Worm (Caenorhabditis elegans) whole organism, midembryonic: ENCODE data around the gene nspc-14.

Source experiments
- T22C8.4 ChIP-seq: fragments of 200-800 bp; sonication (Bioruptor generic); IDR thresholded peaks from 2 replicates; pipeline ENCODE4 v1.3.6; 2022; ENCODE audit warnings: missing genetic modification characterization, missing compliant biosample characterization
- flt-1 ChIP-seq: fragments of 200-800 bp; sonication (Bioruptor generic); IDR thresholded peaks from 2 replicates; pipeline ENCODE4 v1.3.6; 2022; ENCODE audit warnings: missing genetic modification characterization, missing compliant biosample characterization
- med-1 ChIP-seq: sonication (generic microtip); optimal IDR thresholded peaks from 2 replicates; lab custom pipeline; 2017; ENCODE audit warnings: missing genetic modification characterization, mild to moderate bottlenecking, missing compliant biosample characterization, antibody characterized with exemption, missing genetic modification reagents; ENCODE audit not compliant: insufficient read depth
- ztf-29 ChIP-seq: fragments of 200-800 bp; sonication (Bioruptor generic); IDR thresholded peaks from 2 replicates; pipeline ENCODE4 v1.3.6; 2022; ENCODE audit warnings: missing genetic modification reagents, missing genetic modification characterization, missing compliant biosample characterization

DNA sequence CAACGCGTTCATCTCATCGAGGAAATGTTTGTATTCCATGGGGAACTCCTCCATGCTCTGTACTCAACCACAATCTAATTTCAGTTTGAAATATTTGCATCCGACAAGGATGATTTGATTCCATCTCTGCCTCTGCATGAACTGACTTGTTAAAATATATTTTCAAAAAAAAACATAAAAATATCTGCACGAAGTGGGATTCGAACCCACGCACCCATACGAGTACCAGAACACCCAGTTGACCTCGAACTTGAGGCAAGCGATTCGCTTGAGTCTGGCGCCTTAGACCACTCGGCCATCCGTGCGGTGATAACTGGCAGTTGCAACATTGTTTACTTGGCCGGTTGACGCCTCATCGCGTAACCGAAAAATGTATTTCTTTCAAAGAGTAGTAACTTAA, 11.0 kb downstream of the nspc-14 start:
- no peak for TF ChIP-seq flt-1 (GFP tag; lab: Robert Waterston, UW)
- 0 out of 2 replicates have a peak, but pooled peaks have one; percentile 31 for TF ChIP-seq ztf-29
- TF ChIP-seq med-1 (GFP tag; lab: Kevin White, UChicago), result no peak
- 0 out of 2 replicates have a peak, but pooled peaks have one; percentile 19 for TF ChIP-seq T22C8.4
